Fruit fly (Drosophila melanogaster) whole organism, embryonic: ENCODE data around the gene r-cup.

Experiments
- Asciz ChIP-seq: fragments of 200-800 bp; sonication (Bioruptor generic); optimal IDR thresholded peaks from 2 replicates; lab custom pipeline; 2017; ENCODE audit warnings: missing biosample characterization, mild to moderate bottlenecking, missing genetic modification characterization, missing genetic modification reagents
- Atf3 ChIP-seq: fragments of 200-800 bp; sonication (Bioruptor generic); optimal IDR thresholded peaks from 3 replicates; lab custom pipeline; 2016; ENCODE audit warnings: missing biosample characterization, missing genetic modification characterization
- B-H2 ChIP-seq: fragments of 200-800 bp; sonication (Bioruptor generic); optimal IDR thresholded peaks from 2 replicates; lab custom pipeline; 2018; ENCODE audit warnings: missing biosample characterization, mild to moderate bottlenecking, missing genetic modification characterization
- Bteb2 ChIP-seq: fragments of 200-800 bp; sonication (Bioruptor generic); optimal IDR thresholded peaks from 2 replicates; lab custom pipeline; 2016; ENCODE audit warnings: missing biosample characterization, missing genetic modification characterization
- CG10979 ChIP-seq: fragments of 200-800 bp; sonication (Bioruptor generic); optimal IDR thresholded peaks from 2 replicates; lab custom pipeline; 2018; ENCODE audit warnings: missing biosample characterization, mild to moderate bottlenecking, missing genetic modification characterization, moderate library complexity
- CG11398 ChIP-seq: fragments of 200-800 bp; sonication (Bioruptor generic); optimal IDR thresholded peaks from 2 replicates; lab custom pipeline; 2016; ENCODE audit warnings: missing biosample characterization, missing genetic modification characterization
- CG11456 ChIP-seq: fragments of 200-800 bp; sonication (Bioruptor generic); IDR thresholded peaks from 3 replicates; pipeline ENCODE4 v1.3.6; 2022; ENCODE audit warnings: missing biosample characterization, missing genetic modification characterization
- CG11504 ChIP-seq: fragments of 200-800 bp; sonication (Bioruptor generic); optimal IDR thresholded peaks from 3 replicates; lab custom pipeline; 2019; ENCODE audit warnings: missing biosample characterization, mild to moderate bottlenecking, missing genetic modification characterization, moderate library complexity
- CG11560 ChIP-seq: fragments of 200-800 bp; sonication (Bioruptor generic); IDR thresholded peaks from 3 replicates; pipeline ENCODE4 v1.3.6; 2022; ENCODE audit warnings: missing biosample characterization, missing genetic modification characterization
- CG12236 ChIP-seq: fragments of 200-800 bp; sonication (Bioruptor generic); optimal IDR thresholded peaks from 2 replicates; lab custom pipeline; 2016; ENCODE audit warnings: missing biosample characterization, missing genetic modification characterization
- CG1233 ChIP-seq: fragments of 200-800 bp; sonication (Bioruptor generic); optimal IDR thresholded peaks from 4 replicates; lab custom pipeline; 2018; ENCODE audit warnings: missing biosample characterization, mild to moderate bottlenecking, missing genetic modification characterization
- CG15073 ChIP-seq: fragments of 200-800 bp; sonication (Bioruptor generic); optimal IDR thresholded peaks from 2 replicates; lab custom pipeline; 2016; ENCODE audit warnings: missing biosample characterization, missing genetic modification characterization
- CG16815 ChIP-seq: fragments of 200-800 bp; sonication (Bioruptor generic); optimal IDR thresholded peaks from 3 replicates; lab custom pipeline; 2017; ENCODE audit warnings: missing biosample characterization, mild to moderate bottlenecking, missing genetic modification characterization
- CG17359 ChIP-seq: fragments of 200-800 bp; sonication (Bioruptor generic); optimal IDR thresholded peaks from 3 replicates; lab custom pipeline; 2018; ENCODE audit warnings: missing biosample characterization, mild to moderate bottlenecking, missing genetic modification characterization, moderate library complexity
- CG17385 ChIP-seq: fragments of 200-800 bp; sonication (Bioruptor generic); optimal IDR thresholded peaks from 3 replicates; lab custom pipeline; 2018; ENCODE audit warnings: missing biosample characterization, mild to moderate bottlenecking, missing genetic modification characterization
- CG2129 ChIP-seq: fragments of 200-800 bp; sonication (Bioruptor generic); IDR thresholded peaks from 2 replicates; pipeline ENCODE4 v1.3.6; 2022; ENCODE audit warnings: missing biosample characterization, missing genetic modification characterization; ENCODE audit not compliant: partially characterized antibody
- CG2875 ChIP-seq: fragments of 200-800 bp; sonication (Bioruptor generic); optimal IDR thresholded peaks from 2 replicates; lab custom pipeline; 2017; ENCODE audit warnings: missing biosample characterization, mild to moderate bottlenecking, missing genetic modification characterization, missing genetic modification reagents
- CG31224 ChIP-seq: fragments of 200-800 bp; sonication (Bioruptor generic); IDR thresholded peaks from 2 replicates; pipeline ENCODE4 v1.3.6; 2022; ENCODE audit warnings: missing biosample characterization, missing genetic modification characterization
- CG32772 ChIP-seq: fragments of 200-800 bp; sonication (Bioruptor generic); IDR thresholded peaks from 2 replicates; pipeline ENCODE4 v1.3.6; 2022; ENCODE audit warnings: missing biosample characterization, missing genetic modification characterization
- CG3726 ChIP-seq: fragments of 200-800 bp; sonication (Bioruptor generic); IDR thresholded peaks from 3 replicates; pipeline ENCODE4, ENCODE4 v1.3.6; 2022; ENCODE audit warnings: missing biosample characterization, missing genetic modification characterization
- CG3838 ChIP-seq: fragments of 200-800 bp; sonication (Bioruptor generic); optimal IDR thresholded peaks from 3 replicates; lab custom pipeline; 2016; ENCODE audit warnings: missing biosample characterization, missing genetic modification characterization
- CG43689 ChIP-seq: fragments of 200-800 bp; sonication (Bioruptor generic); IDR thresholded peaks from 2 replicates; pipeline ENCODE4 v1.3.6; 2022; ENCODE audit warnings: missing biosample characterization, missing genetic modification characterization
- CG6175 ChIP-seq: fragments of 200-800 bp; sonication (Bioruptor generic); IDR thresholded peaks from 3 replicates; pipeline ENCODE4 v1.3.6; 2022; ENCODE audit warnings: missing biosample characterization, missing genetic modification characterization
- CG8924 ChIP-seq: fragments of 200-800 bp; optimal IDR thresholded peaks from 3 replicates; lab custom pipeline; 2019; ENCODE audit warnings: missing biosample characterization, mild to moderate bottlenecking, missing genetic modification characterization, moderate library complexity
- Deaf1 ChIP-seq: fragments of 200-800 bp; optimal IDR thresholded peaks from 3 replicates; lab custom pipeline; 2019; ENCODE audit warnings: missing biosample characterization, mild to moderate bottlenecking, missing genetic modification characterization, moderate library complexity
- Dip3 ChIP-seq: fragments of 200-800 bp; sonication (Bioruptor generic); optimal IDR thresholded peaks from 3 replicates; lab custom pipeline; 2016; ENCODE audit warnings: missing biosample characterization, missing genetic modification characterization
- ERR ChIP-seq: fragments of 200-800 bp; sonication (Bioruptor generic); optimal IDR thresholded peaks from 2 replicates; lab custom pipeline; 2016; ENCODE audit warnings: missing biosample characterization, missing genetic modification characterization
- GATAe ChIP-seq: fragments of 200-800 bp; sonication (Bioruptor generic); conservative IDR thresholded peaks from 2 replicates; pipeline ENCODE4 v1.3.6; 2022; ENCODE audit warnings: missing biosample characterization, missing genetic modification characterization
- H15 ChIP-seq: fragments of 200-800 bp; sonication (Bioruptor generic); IDR thresholded peaks from 3 replicates; pipeline ENCODE4 v1.3.6; 2022; ENCODE audit warnings: missing biosample characterization, missing genetic modification characterization
- HmgD ChIP-seq: fragments of 200-800 bp; sonication (Bioruptor generic); optimal IDR thresholded peaks from 3 replicates; lab custom pipeline; 2016; ENCODE audit warnings: missing biosample characterization, missing genetic modification characterization
- Kr ChIP-seq: fragments of 200-800 bp; sonication (Bioruptor generic); optimal IDR thresholded peaks from 2 replicates; lab custom pipeline; 2017; ENCODE audit warnings: missing biosample characterization, mild to moderate bottlenecking, missing genetic modification characterization
- MESR4 ChIP-seq: fragments of 200-800 bp; sonication (Bioruptor generic); optimal IDR thresholded peaks from 2 replicates; lab custom pipeline; 2018; ENCODE audit warnings: missing biosample characterization, mild to moderate bottlenecking, missing genetic modification characterization, moderate library complexity
- Rx ChIP-seq: fragments of 200-800 bp; sonication (Bioruptor generic); IDR thresholded peaks from 2 replicates; pipeline ENCODE4 v1.3.6; 2022; ENCODE audit warnings: missing biosample characterization, missing genetic modification characterization
- Vsx1 ChIP-seq: fragments of 200-800 bp; sonication (Bioruptor generic); optimal IDR thresholded peaks from 2 replicates; lab custom pipeline; 2017; ENCODE audit warnings: missing biosample characterization, mild to moderate bottlenecking, missing genetic modification characterization, missing genetic modification reagents
- al ChIP-seq: fragments of 200-800 bp; sonication (Bioruptor generic); IDR thresholded peaks from 2 replicates; pipeline ENCODE4 v1.3.6; 2022; ENCODE audit warnings: missing biosample characterization, missing genetic modification characterization
- chinmo ChIP-seq: fragments of 200-800 bp; sonication (Bioruptor generic); IDR thresholded peaks from 4 replicates; pipeline ENCODE4 v1.3.6; 2022; ENCODE audit warnings: missing biosample characterization, missing genetic modification characterization; ENCODE audit not compliant: partially characterized antibody
- dimm ChIP-seq: fragments of 200-800 bp; sonication (Bioruptor generic); IDR thresholded peaks from 2 replicates; pipeline ENCODE4 v1.3.6; 2022; ENCODE audit warnings: missing biosample characterization, missing genetic modification characterization
- dmrt11E ChIP-seq: fragments of 200-800 bp; sonication (Bioruptor generic); optimal IDR thresholded peaks from 3 replicates; lab custom pipeline; 2018; ENCODE audit warnings: missing biosample characterization, mild to moderate bottlenecking, missing genetic modification characterization, moderate library complexity
- eyg ChIP-seq: fragments of 200-800 bp; sonication (Bioruptor generic); optimal IDR thresholded peaks from 3 replicates; lab custom pipeline; 2016; ENCODE audit warnings: missing biosample characterization, missing genetic modification characterization
- fu2 ChIP-seq: fragments of 200-800 bp; sonication (Bioruptor generic); optimal IDR thresholded peaks from 2 replicates; lab custom pipeline; 2016; ENCODE audit warnings: missing biosample characterization, missing genetic modification characterization
- gt ChIP-seq: fragments of 200-800 bp; sonication (Bioruptor generic); IDR thresholded peaks from 2 replicates; pipeline ENCODE4 v1.3.6; 2022; ENCODE audit warnings: missing biosample characterization, missing genetic modification characterization
- hbn ChIP-seq: fragments of 200-800 bp; sonication (Bioruptor generic); IDR thresholded peaks from 2 replicates; pipeline ENCODE4 v1.3.6; 2022; ENCODE audit warnings: missing biosample characterization, missing genetic modification characterization; ENCODE audit not compliant: partially characterized antibody
- hth ChIP-seq: fragments of >200 bp; optimal IDR thresholded peaks from 2 replicates; lab custom pipeline; 2017; ENCODE audit warnings: inconsistent platforms
- nom ChIP-seq: fragments of 200-800 bp; sonication (Bioruptor generic); optimal IDR thresholded peaks from 2 replicates; lab custom pipeline; 2017; ENCODE audit warnings: missing biosample characterization, missing genetic modification characterization, mild to moderate bottlenecking, moderate library complexity, missing genetic modification reagents
- pb ChIP-seq: fragments of 200-800 bp; sonication (Bioruptor generic); optimal IDR thresholded peaks from 3 replicates; lab custom pipeline; 2016; ENCODE audit warnings: missing biosample characterization, missing genetic modification characterization
- sc ChIP-seq, 3 experiments: fragments of >200 bp in 2 of 3; fragments of 200-800 bp in 1 of 3; sonication (Bioruptor generic) in 1 of 3; optimal IDR thresholded peaks; 2 replicates in 2 of 3; 3 replicates in 1 of 3; lab custom pipeline; 2017; ENCODE audit warnings: mild to moderate bottlenecking in 1 of 3, missing biosample characterization in 1 of 3, missing genetic modification characterization in 1 of 3, missing genetic modification reagents in 1 of 3
- slbo ChIP-seq: fragments of 200-800 bp; sonication (Bioruptor generic); IDR thresholded peaks from 2 replicates; pipeline ENCODE4 v1.3.6; 2022; ENCODE audit warnings: missing biosample characterization, missing genetic modification characterization
- vvl ChIP-seq: fragments of 200-800 bp; sonication (Bioruptor generic); IDR thresholded peaks from 2 replicates; pipeline ENCODE4 v1.3.6; 2022; ENCODE audit warnings: missing biosample characterization, missing genetic modification characterization
- wek ChIP-seq: fragments of 200-800 bp; sonication (Bioruptor generic); optimal IDR thresholded peaks from 3 replicates; lab custom pipeline; 2018; ENCODE audit warnings: missing biosample characterization, mild to moderate bottlenecking, missing genetic modification characterization, moderate library complexity

Gene r-cup

DNA sequence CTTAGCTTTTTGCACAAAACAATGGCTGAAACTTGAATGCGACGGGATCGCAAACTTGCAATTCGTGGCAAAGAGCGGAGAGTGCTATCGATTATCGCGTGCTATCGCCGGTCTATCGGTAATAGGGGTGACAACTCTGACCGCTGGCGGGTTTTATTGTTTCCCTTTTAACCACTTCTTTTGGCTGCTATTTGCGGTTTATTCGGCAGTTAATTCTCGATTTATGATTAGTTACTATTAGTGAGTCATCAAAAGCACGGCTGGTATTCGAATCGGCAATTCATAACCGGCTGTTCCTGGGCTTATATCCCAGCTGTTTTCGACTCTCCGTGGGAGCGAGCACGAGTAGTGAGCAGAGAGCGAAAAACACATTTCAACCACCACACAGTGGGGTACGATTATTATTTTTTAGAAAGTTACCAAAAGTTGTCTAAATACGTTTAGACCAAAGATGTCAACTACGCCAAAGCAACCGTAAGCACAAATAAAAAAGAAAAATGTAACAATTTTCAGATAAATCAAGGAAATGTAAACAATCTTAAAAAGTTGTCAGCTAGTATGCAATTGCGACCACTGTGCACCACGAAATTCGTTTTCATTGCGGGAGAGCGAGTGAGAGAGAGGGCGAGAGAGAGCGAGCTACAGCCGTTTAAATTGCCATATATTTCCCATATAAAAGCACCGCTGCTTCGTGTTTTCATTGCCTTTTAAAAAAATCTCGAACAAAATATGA is 28.3 kb upstream of the r-cup start, which contains the start of the genes Stt3A and bves (continued):
- peak; percentile 99 for TF ChIP-seq vvl (GFP tag; lab: Robert Waterston, UW)
- peak; percentile 85 for TF ChIP-seq Deaf1 (tag; lab: Kevin White, UChicago)
- peak; percentile 97 for TF ChIP-seq ERR
- TF ChIP-seq GATAe (GFP tag; lab: Robert Waterston, UW), result peak; percentile 93
- peak; percentile 85 for TF ChIP-seq CG15073 (GFP tag; lab: Kevin White, UChicago)
- TF ChIP-seq Kr (GFP tag; lab: Kevin White, UChicago), result peak; percentile 85
- TF ChIP-seq CG3838 (GFP tag; lab: Kevin White, UChicago), result peak; percentile 95
- peak; percentile 84 for TF ChIP-seq CG11560 (tag; lab: Robert Waterston, UW)
- peak; percentile 97 for TF ChIP-seq CG12236
- 0 out of 2 replicates have a peak, but pooled peaks have one; percentile 25 for TF ChIP-seq CG2129 (GFP tag; lab: Robert Waterston, UW)
- peak; percentile 93 for TF ChIP-seq H15 (GFP tag; lab: Robert Waterston, UW)
- peak; percentile 75; the same call in 1 of the 4 replicates for TF ChIP-seq chinmo (GFP tag; lab: Robert Waterston, UW)
- peak; percentile 97 for TF ChIP-seq Rx (GFP tag; lab: Robert Waterston, UW)
- peak; percentile 97 for TF ChIP-seq slbo (GFP tag; lab: Robert Waterston, UW)
- TF ChIP-seq eyg (GFP tag; lab: Kevin White, UChicago), result peak; percentile 96
- TF ChIP-seq Atf3 (GFP tag; lab: Kevin White, UChicago), result peak; percentile 97
- TF ChIP-seq hth (lab: Kevin White, UChicago), result no peak
- peak; percentile 99 for TF ChIP-seq CG10979 (tag; lab: Kevin White, UChicago)
- TF ChIP-seq CG31224, result peak; percentile 92
- peak; percentile 95 for TF ChIP-seq wek (GFP tag; lab: Kevin White, UChicago)
- TF ChIP-seq CG16815 (GFP tag; lab: Kevin White, UChicago), result peak; percentile 97
- TF ChIP-seq pb (GFP tag; lab: Kevin White, UChicago), result peak; percentile 98
- peak; percentile 99 for TF ChIP-seq CG11398 (GFP tag; lab: Kevin White, UChicago)
- TF ChIP-seq Bteb2 (GFP tag; lab: Kevin White, UChicago), result peak; percentile 98
- TF ChIP-seq CG6175 (GFP tag; lab: Robert Waterston, UW), result peak; percentile 93
- TF ChIP-seq gt (GFP tag; lab: Robert Waterston, UW), result peak; percentile 90
- peak; percentile 97 for TF ChIP-seq Dip3 (GFP tag; lab: Kevin White, UChicago)
- peak; percentile 97 for TF ChIP-seq CG1233 (GFP tag; lab: Kevin White, UChicago)
- TF ChIP-seq CG32772, result peak; percentile 96
- no peak for TF ChIP-seq sc (optimal IDR thresholded peaks at IDR 0.05; lab: Kevin White, UChicago)
- TF ChIP-seq sc (GFP tag; optimal IDR thresholded peaks at IDR 0.05; lab: Kevin White, UChicago), result peak; percentile 97
- TF ChIP-seq CG11456 (GFP tag; lab: Robert Waterston, UW), result peak; percentile 95
- peak; percentile 99 for TF ChIP-seq CG2875 (GFP tag; lab: Kevin White, UChicago)
- TF ChIP-seq dimm (GFP tag; lab: Robert Waterston, UW), result peak; percentile 91
- TF ChIP-seq hbn, result peak; percentile 55
- peak; percentile 96 for TF ChIP-seq nom
- peak; percentile 99 for TF ChIP-seq CG8924 (tag; lab: Kevin White, UChicago)
- peak; percentile 94 for TF ChIP-seq CG43689 (GFP tag; lab: Robert Waterston, UW)
- TF ChIP-seq Vsx1 (GFP tag; lab: Kevin White, UChicago), result peak; percentile 96
- peak; percentile 98 for TF ChIP-seq fu2 (GFP tag; lab: Kevin White, UChicago)
- peak; percentile 80 for TF ChIP-seq MESR4 (GFP tag; lab: Kevin White, UChicago)
- TF ChIP-seq CG17359, result peak; percentile 99
- TF ChIP-seq CG17385 (GFP tag; lab: Kevin White, UChicago), result peak; percentile 97
- peak; percentile 95 for TF ChIP-seq CG3726 (GFP tag; lab: Robert Waterston, UW)
- peak; percentile 99 for TF ChIP-seq Asciz
- TF ChIP-seq HmgD (GFP tag; lab: Kevin White, UChicago), result peak; percentile 96
- TF ChIP-seq dmrt11E (tag; lab: Kevin White, UChicago), result peak; percentile 98
- peak; percentile 95 for TF ChIP-seq al (GFP tag; lab: Robert Waterston, UW)
- peak; percentile 96 for TF ChIP-seq B-H2 (GFP tag; lab: Kevin White, UChicago)
- TF ChIP-seq CG11504 (tag; lab: Kevin White, UChicago), result peak; percentile 97
